Worm (Caenorhabditis elegans) whole organism, late embryonic: ENCODE measurements around the gene ZK353.4.

ENCODE experiments used
- C08G9.2 ChIP-seq: sonication (generic microtip); optimal IDR thresholded peaks from 2 replicates; lab custom pipeline; 2016; ENCODE audit warnings: mild to moderate bottlenecking, missing genetic modification characterization, moderate library complexity, missing compliant biosample characterization
- C38D4.7 ChIP-seq: fragments of 200-800 bp; sonication (Bioruptor generic); optimal IDR thresholded peaks from 2 replicates; lab custom pipeline; 2018; ENCODE audit warnings: mild to moderate bottlenecking, missing genetic modification characterization, moderate library complexity, missing compliant biosample characterization
- K02D7.2 ChIP-seq: sonication (generic microtip); optimal IDR thresholded peaks from 2 replicates; lab custom pipeline; 2017; ENCODE audit warnings: mild to moderate bottlenecking, missing genetic modification characterization, missing compliant biosample characterization
- K09A11.1 ChIP-seq: sonication (generic microtip); optimal IDR thresholded peaks from 2 replicates; lab custom pipeline; 2017; ENCODE audit warnings: antibody characterized with exemption, mild to moderate bottlenecking, missing genetic modification characterization, missing compliant biosample characterization; ENCODE audit not compliant: insufficient read depth
- T23F11.4 ChIP-seq: fragments of 200-800 bp; sonication (Bioruptor generic); optimal IDR thresholded peaks from 2 replicates; lab custom pipeline; 2018; ENCODE audit warnings: mild to moderate bottlenecking, missing genetic modification characterization, missing compliant biosample characterization
- Y22D7AL.16 ChIP-seq: sonication (generic microtip); optimal IDR thresholded peaks from 2 replicates; lab custom pipeline; 2016; ENCODE audit warnings: missing genetic modification characterization, missing compliant biosample characterization
- ahr-1 ChIP-seq: sonication (generic microtip); optimal IDR thresholded peaks from 2 replicates; lab custom pipeline; 2016; ENCODE audit warnings: missing genetic modification characterization, missing compliant biosample characterization
- ama-1 ChIP-seq: fragments of 150-350 bp; optimal IDR thresholded peaks from 2 replicates; lab custom pipeline; 2014
- ceh-14 ChIP-seq: sonication (generic microtip); optimal IDR thresholded peaks from 2 replicates; lab custom pipeline; 2016; ENCODE audit warnings: missing genotype, missing genetic modification characterization, missing compliant biosample characterization
- ceh-18 ChIP-seq: sonication (generic microtip); optimal IDR thresholded peaks from 2 replicates; lab custom pipeline; 2016; ENCODE audit warnings: missing genetic modification characterization, missing compliant biosample characterization
- ceh-19 ChIP-seq: fragments of 200-800 bp; sonication (Bioruptor generic); optimal IDR thresholded peaks from 2 replicates; lab custom pipeline; 2018; ENCODE audit warnings: mild to moderate bottlenecking, missing genetic modification characterization, missing compliant biosample characterization
- ceh-22 ChIP-seq: sonication (generic microtip); optimal IDR thresholded peaks from 2 replicates; lab custom pipeline; 2017; ENCODE audit warnings: missing biosample characterization, missing genetic modification characterization
- ceh-30 ChIP-seq: fragments of 150-350 bp; optimal IDR thresholded peaks from 2 replicates; lab custom pipeline; 2014; ENCODE audit warnings: missing biosample characterization, missing genetic modification characterization
- ceh-31 ChIP-seq: sonication (generic microtip); optimal IDR thresholded peaks from 2 replicates; lab custom pipeline; 2016; ENCODE audit warnings: missing genetic modification characterization, missing compliant biosample characterization
- ceh-34 ChIP-seq: sonication (generic microtip); optimal IDR thresholded peaks from 2 replicates; lab custom pipeline; 2016; ENCODE audit warnings: mild to moderate bottlenecking, missing genetic modification characterization, missing compliant biosample characterization
- ceh-45 ChIP-seq: fragments of 200-800 bp; sonication (Bioruptor generic); IDR thresholded peaks from 2 replicates; pipeline ENCODE4 v1.3.6; 2022; ENCODE audit warnings: missing genetic modification reagents, missing genetic modification characterization, missing compliant biosample characterization
- ceh-48 ChIP-seq: sonication (generic microtip); optimal IDR thresholded peaks from 2 replicates; lab custom pipeline; 2016; ENCODE audit warnings: missing genetic modification characterization, inconsistent platforms, missing compliant biosample characterization
- ceh-6 ChIP-seq: fragments of 200-800 bp; sonication (Bioruptor generic); optimal IDR thresholded peaks from 2 replicates; lab custom pipeline; 2018; ENCODE audit warnings: mild to moderate bottlenecking, missing genetic modification characterization, missing compliant biosample characterization
- che-1 ChIP-seq: sonication (generic microtip); optimal IDR thresholded peaks from 2 replicates; lab custom pipeline; 2016; ENCODE audit warnings: mild to moderate bottlenecking, missing genetic modification characterization, missing compliant biosample characterization
- dve-1 ChIP-seq: sonication (generic microtip); optimal IDR thresholded peaks from 2 replicates; lab custom pipeline; 2017; ENCODE audit warnings: antibody characterized with exemption, mild to moderate bottlenecking, missing genetic modification characterization, missing compliant biosample characterization
- elt-2 ChIP-seq: sonication (generic microtip); optimal IDR thresholded peaks from 2 replicates; lab custom pipeline; 2016; ENCODE audit warnings: missing genetic modification reagents, missing genetic modification characterization, missing compliant biosample characterization
- eyg-1 ChIP-seq: sonication (generic microtip); optimal IDR thresholded peaks from 2 replicates; lab custom pipeline; 2016; ENCODE audit warnings: missing genotype, missing genetic modification characterization, missing compliant biosample characterization
- fkh-10 ChIP-seq: fragments of 150-350 bp; optimal IDR thresholded peaks from 2 replicates; lab custom pipeline; 2014; ENCODE audit warnings: missing biosample characterization, missing genetic modification reagents, missing genetic modification characterization
- hlh-13 ChIP-seq: fragments of 200-800 bp; sonication (Bioruptor generic); optimal IDR thresholded peaks from 2 replicates; lab custom pipeline; 2018; ENCODE audit warnings: mild to moderate bottlenecking, missing genetic modification characterization, missing compliant biosample characterization
- hlh-15 ChIP-seq: sonication (generic microtip); optimal IDR thresholded peaks from 2 replicates; lab custom pipeline; 2016; ENCODE audit warnings: missing genetic modification characterization, missing compliant biosample characterization
- hlh-30 ChIP-seq: sonication (generic microtip); optimal IDR thresholded peaks from 2 replicates; lab custom pipeline; 2017; ENCODE audit warnings: antibody characterized with exemption, missing genetic modification characterization, missing compliant biosample characterization; ENCODE audit not compliant: insufficient read depth
- hlh-6 ChIP-seq: sonication (generic microtip); optimal IDR thresholded peaks from 2 replicates; lab custom pipeline; 2016; ENCODE audit warnings: missing genotype, missing genetic modification characterization, missing compliant biosample characterization
- hlh-8 ChIP-seq: sonication (generic microtip); optimal IDR thresholded peaks from 2 replicates; lab custom pipeline; 2016; ENCODE audit warnings: missing genotype, missing genetic modification characterization, missing compliant biosample characterization
- mec-3 ChIP-seq: sonication (generic microtip); optimal IDR thresholded peaks from 2 replicates; lab custom pipeline; 2016; ENCODE audit warnings: borderline replicate concordance, missing genetic modification characterization, missing compliant biosample characterization
- nfya-1 ChIP-seq: sonication (generic microtip); optimal IDR thresholded peaks from 2 replicates; lab custom pipeline; 2017; ENCODE audit warnings: missing genetic modification characterization, mild to moderate bottlenecking, missing compliant biosample characterization, antibody characterized with exemption, moderate library complexity
- nhr-11 ChIP-seq: fragments of 150-350 bp; optimal IDR thresholded peaks from 2 replicates; lab custom pipeline; 2014; ENCODE audit warnings: missing biosample characterization, missing genetic modification characterization
- pag-3 ChIP-seq: sonication (generic microtip); optimal IDR thresholded peaks from 2 replicates; lab custom pipeline; 2016; ENCODE audit warnings: missing compliant biosample characterization, missing genetic modification characterization, borderline replicate concordance
- pat-9 ChIP-seq: fragments of 200-800 bp; sonication (Bioruptor generic); optimal IDR thresholded peaks from 2 replicates; lab custom pipeline; 2018; ENCODE audit warnings: mild to moderate bottlenecking, missing genetic modification characterization, moderate library complexity, missing compliant biosample characterization
- pha-2 ChIP-seq: sonication (generic microtip); optimal IDR thresholded peaks from 2 replicates; lab custom pipeline; 2017; ENCODE audit warnings: mild to moderate bottlenecking, missing genetic modification characterization, missing compliant biosample characterization
- pqm-1 ChIP-seq: sonication (generic microtip); optimal IDR thresholded peaks from 2 replicates; lab custom pipeline; 2016; ENCODE audit warnings: missing genetic modification characterization, missing compliant biosample characterization
- ref-2 ChIP-seq: sonication (generic microtip); optimal IDR thresholded peaks from 2 replicates; lab custom pipeline; 2016; ENCODE audit warnings: missing genetic modification characterization, missing compliant biosample characterization
- sox-2 ChIP-seq: fragments of 200-800 bp; sonication (Bioruptor generic); IDR thresholded peaks from 2 replicates; pipeline ENCODE4 v1.3.6; 2022; ENCODE audit warnings: missing genetic modification reagents, missing genetic modification characterization, missing compliant biosample characterization
- sox-4 ChIP-seq: sonication (generic microtip); optimal IDR thresholded peaks from 2 replicates; lab custom pipeline; 2017; ENCODE audit warnings: mild to moderate bottlenecking, missing genetic modification characterization, inconsistent platforms, missing compliant biosample characterization
- tbx-7 ChIP-seq: sonication (generic microtip); optimal IDR thresholded peaks from 2 replicates; lab custom pipeline; 2016; ENCODE audit warnings: missing genotype, missing genetic modification characterization, missing compliant biosample characterization
- ttx-3 ChIP-seq: sonication (generic microtip); optimal IDR thresholded peaks from 2 replicates; lab custom pipeline; 2016; ENCODE audit warnings: missing genetic modification reagents, missing genetic modification characterization, missing compliant biosample characterization
- unc-42 ChIP-seq: sonication (generic microtip); optimal IDR thresholded peaks from 2 replicates; lab custom pipeline; 2016; ENCODE audit warnings: missing genotype, missing genetic modification characterization, missing compliant biosample characterization
- unc-55 ChIP-seq: sonication (generic microtip); optimal IDR thresholded peaks from 2 replicates; lab custom pipeline; 2017; ENCODE audit warnings: missing biosample characterization, missing genetic modification reagents, missing genetic modification characterization
- unc-86 ChIP-seq: sonication (generic microtip); optimal IDR thresholded peaks from 2 replicates; lab custom pipeline; 2016; ENCODE audit warnings: missing genetic modification characterization, missing compliant biosample characterization

Gene ZK353.4

DNA sequence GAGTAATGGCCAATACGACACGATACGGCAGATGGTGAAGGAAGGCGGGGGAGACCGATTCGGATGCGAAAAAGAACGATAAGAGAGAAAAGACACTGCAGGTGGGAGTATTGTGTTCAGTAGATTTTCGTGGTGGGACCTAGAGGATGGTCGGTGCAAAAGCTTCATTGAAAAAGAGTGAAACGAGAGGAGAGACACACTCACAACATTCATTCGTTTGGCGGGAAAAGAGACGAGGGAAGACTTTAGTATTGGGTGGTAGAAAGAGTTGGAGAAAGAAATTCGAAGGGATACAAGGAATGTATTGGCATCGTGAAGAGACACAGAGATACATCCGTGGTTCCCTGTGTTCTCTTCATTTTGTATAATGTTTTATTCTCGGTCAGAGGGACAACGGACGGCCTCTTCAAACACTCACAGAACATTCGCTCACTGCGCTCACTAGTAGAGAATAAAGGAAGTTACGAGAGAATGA is 33.0 kb downstream of the ZK353.4 start (continued):
- TF ChIP-seq pat-9 (tag; lab: Kevin White, UChicago) (no peak), ceh-34 (peak; percentile 70), K02D7.2 (tag; lab: Kevin White, UChicago) (no peak), C08G9.2 (no peak), unc-42 (tag; lab: Kevin White, UChicago) (peak; percentile 55), unc-86 (tag; lab: Kevin White, UChicago) (no peak), tbx-7 (tag; lab: Kevin White, UChicago) (peak; percentile 37), fkh-10 (GFP tag; lab: Kevin White, UChicago) (no peak), ama-1 (no peak), pha-2 (tag; lab: Kevin White, UChicago) (no peak), che-1 (tag; lab: Kevin White, UChicago) (peak; percentile 12), T23F11.4 (GFP tag; lab: Kevin White, UChicago) (no peak), sox-4 (tag; lab: Kevin White, UChicago) (no peak), ref-2 (tag; lab: Kevin White, UChicago) (peak; percentile 26), Y22D7AL.16 (tag; lab: Kevin White, UChicago) (no peak), dve-1 (tag; lab: Kevin White, UChicago) (no peak)

DNA sequence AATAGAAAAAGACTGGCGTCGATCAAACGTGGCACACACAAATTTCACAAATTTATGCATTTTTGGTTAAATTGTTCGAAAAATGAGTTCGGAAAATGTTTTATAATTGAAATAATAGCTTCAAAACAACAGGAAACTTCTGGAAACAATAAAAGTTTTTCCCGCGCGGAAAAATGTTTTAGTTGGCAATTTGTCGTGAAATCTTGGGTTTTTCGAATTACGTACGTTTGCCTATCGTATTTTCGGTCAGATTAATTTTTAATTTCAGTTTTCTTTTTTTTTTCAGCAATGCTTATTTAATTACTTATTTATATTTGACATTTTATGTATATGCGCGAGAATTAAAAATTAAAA is 34.0 kb downstream of the ZK353.4 start:
- TF ChIP-seq ceh-45 (GFP tag; lab: Robert Waterston, UW), result no peak
- TF ChIP-seq ceh-30 (tag; lab: Kevin White, UChicago), result no peak
- TF ChIP-seq hlh-13, result no peak
- no peak for TF ChIP-seq K02D7.2 (tag; lab: Kevin White, UChicago)
- no peak for TF ChIP-seq ceh-19 (GFP tag; lab: Kevin White, UChicago)
- TF ChIP-seq mec-3 (tag; lab: Kevin White, UChicago), result no peak
- TF ChIP-seq C38D4.7 (GFP tag; lab: Kevin White, UChicago), result no peak
- TF ChIP-seq ceh-6 (GFP tag; lab: Kevin White, UChicago), result no peak
- no peak for TF ChIP-seq K09A11.1
- TF ChIP-seq unc-86 (tag; lab: Kevin White, UChicago), result no peak
- TF ChIP-seq ceh-22 (tag; lab: Kevin White, UChicago), result no peak
- no peak for TF ChIP-seq hlh-6 (tag; lab: Kevin White, UChicago)

DNA sequence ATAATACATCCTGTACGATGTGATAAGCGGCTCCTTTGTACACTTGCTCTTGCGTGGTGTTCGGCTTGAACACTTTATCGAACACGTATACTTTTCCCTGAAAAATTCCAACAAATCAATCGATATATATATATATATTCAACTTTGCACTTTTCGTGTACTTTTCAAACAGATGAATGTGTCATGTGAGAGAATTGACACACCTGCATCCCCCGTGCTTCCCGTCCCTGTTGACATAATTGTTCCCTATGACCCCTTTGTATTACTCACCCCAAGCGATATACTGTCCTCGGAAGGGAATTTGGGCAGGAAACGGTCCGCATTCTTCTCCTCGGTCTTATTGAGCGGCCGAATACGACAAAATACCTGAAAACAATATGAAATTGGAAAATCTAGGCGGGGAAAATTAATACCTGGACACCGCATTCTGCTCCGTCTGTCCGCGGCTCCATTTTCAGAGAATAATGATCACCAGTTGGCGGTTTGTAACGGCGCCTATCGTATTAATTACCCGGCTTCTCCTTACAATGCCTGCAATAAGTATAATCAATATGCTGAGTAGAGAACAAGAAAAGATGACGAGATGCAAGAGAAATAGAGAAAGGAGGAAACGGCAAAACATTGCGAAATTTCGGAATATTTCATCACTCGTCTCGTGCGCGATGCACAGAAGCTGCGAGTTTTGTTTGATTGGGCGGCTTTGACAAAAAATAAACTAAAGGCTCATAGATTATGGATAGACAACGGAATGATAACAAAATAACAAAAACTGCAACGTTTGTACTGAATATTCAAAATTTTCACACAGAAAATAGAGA is 34.6 kb downstream of the ZK353.4 start, which contains the start of gene unc-116:
TSS of gene unc-116 (minus strand) at position 531 of the 818 bp plus-strand sequence.
- TF ChIP-seq ceh-19 (GFP tag; lab: Kevin White, UChicago), result no peak
- peak; percentile 86 for TF ChIP-seq hlh-30
- peak; percentile 11; the same call in 1 of the 2 replicates for TF ChIP-seq sox-2
- no peak for TF ChIP-seq pag-3 (tag; lab: Kevin White, UChicago)
- TF ChIP-seq nhr-11, result no peak
- no peak for TF ChIP-seq ceh-18 (tag; lab: Kevin White, UChicago)
- no peak for TF ChIP-seq hlh-8 (tag; lab: Kevin White, UChicago)
- no peak for TF ChIP-seq ceh-22 (tag; lab: Kevin White, UChicago)
- no peak for TF ChIP-seq ceh-45 (GFP tag; lab: Robert Waterston, UW)
- TF ChIP-seq ceh-34, result no peak
- TF ChIP-seq mec-3 (tag; lab: Kevin White, UChicago), result no peak
- peak; percentile 47 for TF ChIP-seq ama-1
- peak; percentile 59 for TF ChIP-seq unc-55 (GFP tag; lab: Kevin White, UChicago)
- no peak for TF ChIP-seq pat-9 (tag; lab: Kevin White, UChicago)
- TF ChIP-seq nfya-1, result peak; percentile 20
- no peak for TF ChIP-seq C38D4.7 (GFP tag; lab: Kevin White, UChicago)
- TF ChIP-seq ttx-3 (tag; lab: Kevin White, UChicago), result no peak
- TF ChIP-seq ceh-31, result peak; percentile 5
- no peak for TF ChIP-seq ceh-14 (tag; lab: Kevin White, UChicago)
- peak; percentile 44 for TF ChIP-seq ceh-48
- no peak for TF ChIP-seq elt-2 (tag; lab: Kevin White, UChicago)
- TF ChIP-seq eyg-1, result no peak
- no peak for TF ChIP-seq pqm-1
- no peak for TF ChIP-seq pha-2 (tag; lab: Kevin White, UChicago)
- TF ChIP-seq ahr-1 (tag; lab: Kevin White, UChicago), result no peak
- TF ChIP-seq Y22D7AL.16 (tag; lab: Kevin White, UChicago), result no peak
- TF ChIP-seq fkh-10 (GFP tag; lab: Kevin White, UChicago), result no peak
- no peak for TF ChIP-seq T23F11.4 (GFP tag; lab: Kevin White, UChicago)
- peak; percentile 3 for TF ChIP-seq unc-42 (tag; lab: Kevin White, UChicago)
- no peak for TF ChIP-seq hlh-15 (tag; lab: Kevin White, UChicago)
